Fruit fly (Drosophila melanogaster): ENCODE results near the gene tant.

Gene tant

DNA sequence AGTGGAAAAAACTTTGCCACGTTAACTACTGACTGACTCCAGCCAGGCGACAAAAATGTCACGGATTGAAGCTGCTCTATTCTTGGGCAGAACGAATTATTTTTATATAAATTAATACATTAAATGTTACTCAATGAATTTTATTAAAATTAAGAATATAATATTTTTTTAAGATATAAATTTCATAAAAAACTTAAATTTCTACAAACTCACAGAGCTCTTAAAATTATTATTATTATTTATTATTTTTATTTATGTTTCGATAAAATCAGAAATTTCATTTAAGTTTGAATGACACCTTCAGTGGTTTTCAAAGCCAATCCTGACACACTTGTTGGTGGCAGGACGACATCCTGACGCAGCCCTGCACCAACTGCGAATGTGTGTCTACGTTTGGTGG lies 30.2 kb downstream of the tant start (continued):
- TF ChIP-seq esg (GFP tag; conservative IDR thresholded peaks at IDR 0.05) (no peak), gem (tag; optimal IDR thresholded peaks at IDR 0.05) (peak; percentile 63), CG3065 (GFP tag; optimal IDR thresholded peaks at IDR 0.05) (no peak), cad (GFP tag; optimal IDR thresholded peaks at IDR 0.05) (no peak), caup (GFP tag; optimal IDR thresholded peaks at IDR 0.05; ENCODE audit: severe bottlenecking) (no peak), Ada2b (GFP tag; IDR thresholded peaks at IDR 0.05) (no peak), dmrt11E (tag; optimal IDR thresholded peaks at IDR 0.05) (peak; percentile 30), Opbp (GFP tag; IDR thresholded peaks at IDR 0.05; ENCODE audit: partially characterized antibody) (no peak), twi (tag; optimal IDR thresholded peaks at IDR 0.05) (no peak), CG2875 (GFP tag; optimal IDR thresholded peaks at IDR 0.05) (no peak), nerfin-2 (GFP tag; IDR thresholded peaks at IDR 0.05; ENCODE audit: partially characterized antibody) (no peak), CG12155 (GFP tag; optimal IDR thresholded peaks at IDR 0.05) (no peak), CG4707 (GFP tag; optimal IDR thresholded peaks at IDR 0.05) (no peak), CG14965 (GFP tag; optimal IDR thresholded peaks at IDR 0.05; ENCODE audit: borderline replicate concordance) (no peak), Lim3 (GFP tag; IDR thresholded peaks at IDR 0.05) (no peak), gt (GFP tag; IDR thresholded peaks at IDR 0.05) (no peak), CG10565 (GFP tag; optimal IDR thresholded peaks at IDR 0.05) (no peak), Gug (GFP tag; IDR thresholded peaks at IDR 0.05) (no peak), Med (GFP tag) (no peak), CG1233 (GFP tag; optimal IDR thresholded peaks at IDR 0.05) (no peak), croc (GFP tag; conservative IDR thresholded peaks at IDR 0.05) (no peak), CG7372 (GFP tag; IDR thresholded peaks at IDR 0.05) (no peak), Neu2 (GFP tag; optimal IDR thresholded peaks at IDR 0.05; ENCODE audit: borderline replicate concordance) (no peak), lmd (GFP tag; IDR thresholded peaks at IDR 0.05) (no peak), so (GFP tag; IDR thresholded peaks at IDR 0.05) (no peak), stc (GFP tag; IDR thresholded peaks at IDR 0.05) (no peak), Oaz (GFP tag; IDR thresholded peaks at IDR 0.05) (no peak), sna (GFP tag; IDR thresholded peaks at IDR 0.05; ENCODE audit: partially characterized antibody) (no peak), Dek (tag; optimal IDR thresholded peaks at IDR 0.05) (no peak), Jarid2 (GFP tag; optimal IDR thresholded peaks at IDR 0.05) (no peak), NK7.1 (GFP tag; optimal IDR thresholded peaks at IDR 0.05) (no peak), CG9932 (GFP tag; IDR thresholded peaks at IDR 0.05) (no peak), CG14667 (GFP tag; IDR thresholded peaks at IDR 0.05) (no peak), CG12299 (tag; optimal IDR thresholded peaks at IDR 0.05) (no peak), CG34224 (GFP tag; IDR thresholded peaks at IDR 0.05; ENCODE audit: partially characterized antibody) (no peak), MBD-R2 (GFP tag; IDR thresholded peaks at IDR 0.05) (no peak), NFAT (GFP tag; IDR thresholded peaks at IDR 0.05) (no peak), cg (GFP tag; optimal IDR thresholded peaks at IDR 0.05) (no peak), CG6765 (GFP tag; optimal IDR thresholded peaks at IDR 0.05) (no peak), bab2 (GFP tag; optimal IDR thresholded peaks at IDR 0.05) (no peak), insv (GFP tag; optimal IDR thresholded peaks at IDR 0.05) (no peak), CG32532 (GFP tag; IDR thresholded peaks at IDR 0.05) (no peak), CG1024 (GFP tag; IDR thresholded peaks at IDR 0.05) (no peak), CG5180 (GFP tag; optimal IDR thresholded peaks at IDR 0.05) (no peak), crol (GFP tag; IDR thresholded peaks at IDR 0.05) (no peak; the same call in 1 of the 2 replicates), CG4617 (GFP tag; optimal IDR thresholded peaks at IDR 0.05; ENCODE audit: borderline replicate concordance) (no peak), CG7786 (GFP tag; optimal IDR thresholded peaks at IDR 0.05) (no peak), p53 (GFP tag; optimal IDR thresholded peaks at IDR 0.05) (no peak), CG7745 (tag; optimal IDR thresholded peaks at IDR 0.05) (no peak), Eip74EF (GFP tag; optimal IDR thresholded peaks at IDR 0.05) (no peak), gcm2 (GFP tag; optimal IDR thresholded peaks at IDR 0.05) (no peak), slou (GFP tag; optimal IDR thresholded peaks at IDR 0.05) (no peak)

Data from whole organism, embryonic.